Worm (Caenorhabditis elegans) whole organism, L2 larva: ENCODE results near the gene grl-24.

Experiments
- egl-27 ChIP-seq: sonication (generic microtip); optimal IDR thresholded peaks from 3 replicates; lab custom pipeline; 2017; ENCODE audit warnings: missing biosample characterization, missing genetic modification reagents, missing genetic modification characterization
- nhr-11 ChIP-seq: fragments of 150-350 bp; optimal IDR thresholded peaks from 2 replicates; lab custom pipeline; 2014; ENCODE audit warnings: missing biosample characterization, missing genetic modification characterization
- nhr-23 ChIP-seq: fragments of 150-350 bp; optimal IDR thresholded peaks from 2 replicates; lab custom pipeline; 2014; ENCODE audit warnings: missing biosample characterization, missing genetic modification reagents, missing genetic modification characterization
- snpc-4 ChIP-seq: fragments of 150-350 bp; optimal IDR thresholded peaks from 2 replicates; lab custom pipeline; 2014; ENCODE audit warnings: missing biosample characterization, missing genetic modification characterization

DNA sequence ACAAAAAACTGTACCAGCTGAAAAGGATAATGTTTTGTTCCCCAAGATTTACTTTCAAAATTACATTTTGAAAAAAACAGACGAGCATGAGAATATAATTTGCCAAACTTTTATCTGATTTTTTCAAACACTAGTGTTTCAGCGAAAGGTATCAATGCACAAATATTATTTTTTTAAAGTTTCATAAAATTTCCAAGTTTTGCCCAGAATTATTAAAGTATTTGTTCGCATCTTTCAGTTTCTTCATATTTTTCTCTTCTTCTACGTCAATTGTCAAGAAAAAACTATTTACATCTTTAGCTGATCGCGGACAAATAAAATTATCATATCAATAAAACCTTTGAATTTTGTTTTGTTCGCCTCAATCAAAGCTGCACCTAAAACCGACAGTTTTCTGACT is 38.6 kb downstream of the grl-24 start, which contains the start of gene C06A12.8:
- TF ChIP-seq egl-27 (tag; lab: Kevin White, UChicago) (no peak), nhr-11 (tag; lab: Kevin White, UChicago) (no peak), nhr-23 (tag; lab: Kevin White, UChicago) (no peak), snpc-4 (tag; lab: Kevin White, UChicago) (no peak)
